Fruit fly (Drosophila melanogaster) whole organism, embryonic: Measurements from ENCODE around the gene Spn38F.

Source experiments
- CG10147 ChIP-seq: fragments of 200-800 bp; sonication (Bioruptor generic); optimal IDR thresholded peaks from 2 replicates; lab custom pipeline; 2019; ENCODE audit warnings: missing biosample characterization, mild to moderate bottlenecking, missing genetic modification characterization, moderate library complexity
- CG11695 ChIP-seq: fragments of 200-800 bp; sonication (Bioruptor generic); IDR thresholded peaks from 3 replicates; pipeline ENCODE4 v1.3.6; 2022; ENCODE audit warnings: missing biosample characterization, missing genetic modification characterization
- CG13424 ChIP-seq: fragments of 200-800 bp; sonication (Bioruptor generic); optimal IDR thresholded peaks from 2 replicates; lab custom pipeline; 2019; ENCODE audit warnings: missing biosample characterization, mild to moderate bottlenecking, missing genetic modification characterization, moderate library complexity
- CG15479 ChIP-seq: fragments of 200-800 bp; sonication (Bioruptor generic); optimal IDR thresholded peaks from 3 replicates; lab custom pipeline; 2019; ENCODE audit warnings: missing biosample characterization, mild to moderate bottlenecking, missing genetic modification characterization, moderate library complexity
- CG15696 ChIP-seq: fragments of 200-800 bp; sonication (Bioruptor generic); optimal IDR thresholded peaks from 2 replicates; lab custom pipeline; 2019; ENCODE audit warnings: missing biosample characterization, mild to moderate bottlenecking, missing genetic modification characterization, moderate library complexity
- CG16779 ChIP-seq: fragments of 200-800 bp; sonication (Bioruptor generic); IDR thresholded peaks from 2 replicates; pipeline ENCODE4 v1.3.6; 2022; ENCODE audit warnings: missing biosample characterization, missing genetic modification characterization
- CG17359 ChIP-seq: fragments of 200-800 bp; sonication (Bioruptor generic); optimal IDR thresholded peaks from 3 replicates; lab custom pipeline; 2018; ENCODE audit warnings: missing biosample characterization, mild to moderate bottlenecking, missing genetic modification characterization, moderate library complexity
- CG2199 ChIP-seq: fragments of 200-800 bp; sonication (Bioruptor generic); IDR thresholded peaks from 3 replicates; pipeline ENCODE4 v1.3.6; 2022; ENCODE audit warnings: missing biosample characterization, missing genetic modification characterization
- CG30020 ChIP-seq: fragments of 200-800 bp; optimal IDR thresholded peaks from 2 replicates; lab custom pipeline; 2019; ENCODE audit warnings: missing biosample characterization, mild to moderate bottlenecking, missing genetic modification characterization, moderate library complexity
- CG31365 ChIP-seq: fragments of 200-800 bp; sonication (Bioruptor generic); optimal IDR thresholded peaks from 2 replicates; lab custom pipeline; 2018; ENCODE audit warnings: missing biosample characterization, mild to moderate bottlenecking, missing genetic modification characterization
- CG34376 ChIP-seq: fragments of 200-800 bp; sonication (Bioruptor generic); optimal IDR thresholded peaks from 2 replicates; lab custom pipeline; 2018; ENCODE audit warnings: missing biosample characterization, mild to moderate bottlenecking, missing genetic modification characterization
- CG4328 ChIP-seq: fragments of 200-800 bp; sonication (Bioruptor generic); optimal IDR thresholded peaks from 3 replicates; lab custom pipeline; 2017; ENCODE audit warnings: missing biosample characterization, missing genetic modification reagents, missing genetic modification characterization
- CG5953 ChIP-seq: fragments of 200-800 bp; sonication (Bioruptor generic); IDR thresholded peaks from 2 replicates; pipeline ENCODE4 v1.3.6; 2022; ENCODE audit warnings: missing biosample characterization, missing genetic modification characterization
- CG6854 ChIP-seq: fragments of 200-800 bp; sonication (Bioruptor generic); optimal IDR thresholded peaks from 3 replicates; lab custom pipeline; 2017; ENCODE audit warnings: missing biosample characterization, mild to moderate bottlenecking, missing genetic modification characterization
- CG7271 ChIP-seq: fragments of 200-800 bp; sonication (Bioruptor generic); optimal IDR thresholded peaks from 2 replicates; lab custom pipeline; 2018; ENCODE audit warnings: missing biosample characterization, mild to moderate bottlenecking, missing genetic modification characterization, moderate library complexity
- CoRest ChIP-seq: fragments of 200-800 bp; sonication (Bioruptor generic); optimal IDR thresholded peaks from 3 replicates; lab custom pipeline; 2018; ENCODE audit warnings: missing biosample characterization, mild to moderate bottlenecking, missing genetic modification characterization, moderate library complexity
- D ChIP-seq, 2 experiments: fragments of 200-800 bp in 1 of 2; fragments of >200 bp in 1 of 2; sonication (Bioruptor generic) in 1 of 2; optimal IDR thresholded peaks; 2 replicates in 1 of 2; 3 replicates in 1 of 2; lab custom pipeline; 2017; ENCODE audit warnings: mild to moderate bottlenecking in 1 of 2, missing biosample characterization in 1 of 2, missing genetic modification characterization in 1 of 2, missing genetic modification reagents in 1 of 2
- Dref ChIP-seq: fragments of 200-800 bp; sonication (Bioruptor generic); IDR thresholded peaks from 2 replicates; pipeline ENCODE4 v1.3.6; 2022; ENCODE audit warnings: missing biosample characterization, missing genetic modification characterization
- Elba2 ChIP-seq: fragments of 200-800 bp; sonication (Bioruptor generic); optimal IDR thresholded peaks from 3 replicates; lab custom pipeline; 2016; ENCODE audit warnings: missing biosample characterization, missing genetic modification characterization
- Hr78 ChIP-seq, 2 experiments: fragments of 200-800 bp in 1 of 2; fragments of >200 bp in 1 of 2; sonication (Bioruptor generic) in 1 of 2; optimal IDR thresholded peaks; 2 replicates each; lab custom pipeline; 2017 to 2019; ENCODE audit warnings: missing biosample characterization in 2 of 2, missing genetic modification characterization in 2 of 2, mild to moderate bottlenecking in 1 of 2, moderate library complexity in 1 of 2
- Lhr ChIP-seq: fragments of 200-800 bp; sonication (Bioruptor generic); optimal IDR thresholded peaks from 3 replicates; lab custom pipeline; 2017; ENCODE audit warnings: mild to moderate bottlenecking, missing biosample characterization, missing genetic modification reagents, missing genetic modification characterization
- Ravus ChIP-seq: fragments of 200-800 bp; sonication (Bioruptor generic); IDR thresholded peaks from 2 replicates; pipeline ENCODE4 v1.3.6; 2022; ENCODE audit warnings: missing biosample characterization, missing genetic modification characterization
- Trl ChIP-seq, 3 experiments: fragments of >200 bp in 2 of 3; fragments of 200-800 bp in 1 of 3; sonication (Bioruptor generic) in 1 of 3; optimal IDR thresholded peaks; 2 replicates in 1 of 3; 3 replicates in 2 of 3; lab custom pipeline; 2016 to 2017; ENCODE audit warnings: missing biosample characterization in 1 of 3, missing genetic modification characterization in 1 of 3
- Vsx1 ChIP-seq: fragments of 200-800 bp; sonication (Bioruptor generic); optimal IDR thresholded peaks from 2 replicates; lab custom pipeline; 2017; ENCODE audit warnings: missing biosample characterization, mild to moderate bottlenecking, missing genetic modification characterization, missing genetic modification reagents
- ab ChIP-seq: fragments of 200-800 bp; sonication (Bioruptor generic); optimal IDR thresholded peaks from 2 replicates; lab custom pipeline; 2016; ENCODE audit warnings: missing biosample characterization, missing genetic modification characterization
- al ChIP-seq: fragments of 200-800 bp; sonication (Bioruptor generic); IDR thresholded peaks from 2 replicates; pipeline ENCODE4 v1.3.6; 2022; ENCODE audit warnings: missing biosample characterization, missing genetic modification characterization
- az2 ChIP-seq: fragments of 200-800 bp; sonication (Bioruptor generic); optimal IDR thresholded peaks from 3 replicates; lab custom pipeline; 2016; ENCODE audit warnings: missing biosample characterization, missing genetic modification characterization
- bsh ChIP-seq, 2 experiments: fragments of 200-800 bp; sonication (Bioruptor generic); optimal IDR thresholded peaks; 2 replicates each; lab custom pipeline; 2017 to 2018; ENCODE audit warnings: mild to moderate bottlenecking in 2 of 2, missing biosample characterization in 2 of 2, missing genetic modification characterization in 2 of 2, moderate library complexity in 1 of 2
- chinmo ChIP-seq: fragments of 200-800 bp; sonication (Bioruptor generic); IDR thresholded peaks from 4 replicates; pipeline ENCODE4 v1.3.6; 2022; ENCODE audit warnings: missing biosample characterization, missing genetic modification characterization; ENCODE audit not compliant: partially characterized antibody
- corto ChIP-seq: fragments of 200-800 bp; sonication (Bioruptor generic); optimal IDR thresholded peaks from 2 replicates; lab custom pipeline; 2016; ENCODE audit warnings: missing biosample characterization, mild to moderate bottlenecking, missing genetic modification characterization, moderate library complexity
- crc ChIP-seq: fragments of 200-800 bp; sonication (Bioruptor generic); optimal IDR thresholded peaks from 2 replicates; lab custom pipeline; 2016; ENCODE audit warnings: missing biosample characterization, missing genetic modification characterization
- crol ChIP-seq: fragments of 200-800 bp; sonication (Bioruptor generic); IDR thresholded peaks from 2 replicates; pipeline ENCODE4 v1.3.6; 2022; ENCODE audit warnings: missing biosample characterization, missing genetic modification characterization
- dati ChIP-seq: fragments of 200-800 bp; sonication (Bioruptor generic); IDR thresholded peaks from 2 replicates; pipeline ENCODE4 v1.3.6; 2022; ENCODE audit warnings: missing biosample characterization, missing genetic modification characterization
- exex ChIP-seq: fragments of 200-800 bp; sonication (Bioruptor generic); optimal IDR thresholded peaks from 4 replicates; lab custom pipeline; 2018; ENCODE audit warnings: missing biosample characterization, mild to moderate bottlenecking, missing genetic modification characterization, moderate library complexity
- gce ChIP-seq: fragments of 200-800 bp; sonication (Bioruptor generic); IDR thresholded peaks from 3 replicates; pipeline ENCODE4 v1.3.6; 2022; ENCODE audit warnings: missing biosample characterization, missing genetic modification characterization
- gcm ChIP-seq: fragments of 200-800 bp; sonication (Bioruptor generic); optimal IDR thresholded peaks from 2 replicates; lab custom pipeline; 2019; ENCODE audit warnings: missing biosample characterization, mild to moderate bottlenecking, missing genetic modification characterization, moderate library complexity
- gem ChIP-seq: fragments of 200-800 bp; sonication (Bioruptor generic); optimal IDR thresholded peaks from 2 replicates; lab custom pipeline; 2019; ENCODE audit warnings: missing biosample characterization, mild to moderate bottlenecking, missing genetic modification characterization, moderate library complexity
- gro ChIP-seq: fragments of 200-800 bp; sonication (Bioruptor generic); optimal IDR thresholded peaks from 2 replicates; lab custom pipeline; 2016; ENCODE audit warnings: missing biosample characterization, missing genetic modification characterization
- h ChIP-seq: fragments of >200 bp; optimal IDR thresholded peaks from 2 replicates; lab custom pipeline; 2017
- mam ChIP-seq: fragments of 200-800 bp; sonication (Bioruptor generic); optimal IDR thresholded peaks from 3 replicates; lab custom pipeline; 2016; ENCODE audit warnings: missing biosample characterization, missing genetic modification characterization
- pita ChIP-seq: fragments of 200-800 bp; sonication (Bioruptor generic); optimal IDR thresholded peaks from 2 replicates; lab custom pipeline; 2017; ENCODE audit warnings: missing biosample characterization, mild to moderate bottlenecking, missing genetic modification characterization
- repo ChIP-seq: fragments of 200-800 bp; sonication (Bioruptor generic); optimal IDR thresholded peaks from 2 replicates; lab custom pipeline; 2016; ENCODE audit warnings: missing biosample characterization, missing genetic modification characterization
- slp2 ChIP-seq: fragments of 200-800 bp; sonication (Bioruptor generic); optimal IDR thresholded peaks from 2 replicates; lab custom pipeline; 2016; ENCODE audit warnings: missing biosample characterization, missing genetic modification characterization
- so ChIP-seq: fragments of 200-800 bp; sonication (Bioruptor generic); IDR thresholded peaks from 3 replicates; pipeline ENCODE4 v1.3.6; 2022; ENCODE audit warnings: missing biosample characterization, missing genetic modification characterization
- ssp ChIP-seq: fragments of 200-800 bp; sonication (Bioruptor generic); IDR thresholded peaks from 2 replicates; pipeline ENCODE4 v1.3.6; 2022; ENCODE audit warnings: missing biosample characterization, missing genetic modification characterization
- unpg ChIP-seq: fragments of 200-800 bp; sonication (Bioruptor generic); optimal IDR thresholded peaks from 3 replicates; lab custom pipeline; 2018; ENCODE audit warnings: missing biosample characterization, mild to moderate bottlenecking, missing genetic modification characterization, moderate library complexity
- vfl ChIP-seq: fragments of 200-800 bp; sonication (Bioruptor generic); optimal IDR thresholded peaks from 2 replicates; lab custom pipeline; 2016; ENCODE audit warnings: missing biosample characterization, missing genetic modification characterization
- yki ChIP-seq: fragments of >200 bp; optimal IDR thresholded peaks from 3 replicates; lab custom pipeline; 2018
- zf30C ChIP-seq: fragments of 200-800 bp; sonication (Bioruptor generic); optimal IDR thresholded peaks from 3 replicates; lab custom pipeline; 2018; ENCODE audit warnings: missing biosample characterization, mild to moderate bottlenecking, missing genetic modification characterization

Spn38F gene

dm6 chr2L:20881353-20882079 is 43.7 kb upstream of the Spn38F start (continued):
- TF ChIP-seq dati (GFP tag; lab: Robert Waterston, UW) (0 out of 2 replicates have a peak, but pooled peaks have one; percentile 17), CG7271 (tag; lab: Kevin White, UChicago) (no peak), h (no peak), crc (GFP tag; lab: Kevin White, UChicago) (no peak), al (GFP tag; lab: Robert Waterston, UW) (peak; percentile 52), corto (GFP tag; lab: Kevin White, UChicago) (no peak), Trl (optimal IDR thresholded peaks at IDR 0.05; lab: Kevin White, UChicago) (no peak), Trl (GFP tag; optimal IDR thresholded peaks at IDR 0.05; lab: Kevin White, UChicago) (peak; percentile 13), ssp (GFP tag; lab: Robert Waterston, UW) (no peak), chinmo (GFP tag; lab: Robert Waterston, UW) (no peak), CG17359 (tag; lab: Kevin White, UChicago) (peak; percentile 26), gro (GFP tag; lab: Kevin White, UChicago) (peak; percentile 67), D (optimal IDR thresholded peaks at IDR 0.05; lab: Kevin White, UChicago) (no peak), D (GFP tag; optimal IDR thresholded peaks at IDR 0.05; lab: Kevin White, UChicago) (no peak), CG10147 (GFP tag; lab: Kevin White, UChicago) (peak; percentile 22), CG5953 (GFP tag; lab: Robert Waterston, UW) (0 out of 2 replicates have a peak, but pooled peaks have one; percentile 27), CG31365 (no peak), CG11695 (peak; percentile 44; the same call in 1 of the 3 replicates), zf30C (GFP tag; lab: Kevin White, UChicago) (no peak), gce (no peak), exex (tag; lab: Kevin White, UChicago) (peak; percentile 26), Dref (GFP tag; lab: Robert Waterston, UW) (no peak), CoRest (tag; lab: Kevin White, UChicago) (peak; percentile 30), vfl (GFP tag; lab: Kevin White, UChicago) (no peak), crol (GFP tag; lab: Robert Waterston, UW) (no peak), Ravus (GFP tag; lab: Robert Waterston, UW) (peak; percentile 35), CG15696 (tag; lab: Kevin White, UChicago) (peak; percentile 27), CG34376 (no peak), bsh (GFP tag; optimal IDR thresholded peaks at IDR 0.05; lab: Kevin White, UChicago) (peak in 1 of 2 experiments; percentile 22), CG16779 (peak; percentile 61; the same call in 1 of the 2 replicates), yki (lab: Kevin White, UChicago) (no peak), az2 (GFP tag; lab: Kevin White, UChicago) (peak; percentile 35), Hr78 (GFP tag; optimal IDR thresholded peaks at IDR 0.05; lab: Kevin White, UChicago) (no peak), CG13424 (tag; lab: Kevin White, UChicago) (no peak), CG15479 (GFP tag; lab: Kevin White, UChicago) (no peak), ab (GFP tag; lab: Kevin White, UChicago) (no peak), gem (tag; lab: Kevin White, UChicago) (peak; percentile 67), mam (GFP tag; lab: Kevin White, UChicago) (peak; percentile 79), Elba2 (GFP tag; lab: Kevin White, UChicago) (no peak), CG2199 (no peak), Lhr (GFP tag; lab: Kevin White, UChicago) (no peak), gcm (no peak), CG6854 (GFP tag; lab: Kevin White, UChicago) (no peak), CG30020 (tag; lab: Kevin White, UChicago) (no peak), repo (peak; percentile 27), slp2 (GFP tag; lab: Kevin White, UChicago) (no peak), pita (GFP tag; lab: Kevin White, UChicago) (no peak), so (GFP tag; lab: Robert Waterston, UW) (0 out of 3 replicates have a peak, but pooled peaks have one; percentile 17), Vsx1 (GFP tag; lab: Kevin White, UChicago) (no peak), CG4328 (GFP tag; lab: Kevin White, UChicago) (no peak), unpg (GFP tag; lab: Kevin White, UChicago) (no peak)
